Worm (Caenorhabditis elegans) whole organism, L4 larva: Measurements from ENCODE around the gene W01B6.6.

Experiments used
- D1046.2 ChIP-seq: fragments of 200-800 bp; sonication (Bioruptor generic); IDR thresholded peaks from 2 replicates; pipeline ENCODE4 v1.3.6; 2022; ENCODE audit warnings: missing genetic modification characterization, missing compliant biosample characterization
- F44E2.7 ChIP-seq: fragments of 200-800 bp; sonication (Bioruptor generic); IDR thresholded peaks from 2 replicates; pipeline ENCODE4 v2.1.2; 2022; ENCODE audit warnings: missing genetic modification characterization, missing compliant biosample characterization
- T26A8.4 ChIP-seq: fragments of 200-800 bp; sonication (Bioruptor generic); IDR thresholded peaks from 2 replicates; pipeline ENCODE4 v1.3.6; 2022; ENCODE audit warnings: missing genetic modification characterization, missing compliant biosample characterization
- Y105C5A.15 ChIP-seq: fragments of 200-800 bp; sonication (Bioruptor generic); IDR thresholded peaks from 2 replicates; pipeline ENCODE4 v1.3.6; 2022; ENCODE audit warnings: missing genetic modification characterization, missing compliant biosample characterization
- ZK546.5 ChIP-seq, 2 experiments: sonication (generic microtip); optimal IDR thresholded peaks; 2 replicates each; lab custom pipeline; 2017; ENCODE audit warnings: missing biosample characterization in 2 of 2, missing genetic modification characterization in 2 of 2
- ces-1 ChIP-seq: fragments of 150-350 bp; sonication (generic microtip); optimal IDR thresholded peaks from 4 replicates; lab custom pipeline; 2014; ENCODE audit warnings: missing biosample characterization, missing genetic modification reagents, missing genetic modification characterization
- dmd-6 ChIP-seq: fragments of 200-800 bp; sonication (Bioruptor generic); IDR thresholded peaks from 2 replicates; pipeline ENCODE4 v1.3.6; 2022; ENCODE audit warnings: missing genetic modification reagents, missing genetic modification characterization, missing compliant biosample characterization
- egl-27 ChIP-seq: sonication (generic microtip); optimal IDR thresholded peaks from 3 replicates; lab custom pipeline; 2017; ENCODE audit warnings: missing biosample characterization, missing genetic modification reagents, missing genetic modification characterization
- egl-43 ChIP-seq: fragments of 200-800 bp; sonication (Bioruptor generic); IDR thresholded peaks from 2 replicates; pipeline ENCODE4 v1.3.6; 2022; ENCODE audit warnings: missing genetic modification reagents, missing genetic modification characterization, missing compliant biosample characterization
- fkh-10 ChIP-seq: fragments of 150-350 bp; optimal IDR thresholded peaks from 2 replicates; lab custom pipeline; 2014; ENCODE audit warnings: missing biosample characterization, missing genetic modification reagents, missing genetic modification characterization
- hlh-30 ChIP-seq: sonication (generic microtip); optimal IDR thresholded peaks from 2 replicates; lab custom pipeline; 2017; ENCODE audit warnings: antibody characterized with exemption, mild to moderate bottlenecking, missing genetic modification characterization, missing compliant biosample characterization; ENCODE audit not compliant: insufficient read depth
- lin-29 ChIP-seq: fragments of 200-800 bp; sonication (Bioruptor generic); IDR thresholded peaks from 2 replicates; pipeline ENCODE4 v1.3.6; 2022; ENCODE audit warnings: missing genetic modification reagents, missing genetic modification characterization, missing compliant biosample characterization
- lir-3 ChIP-seq: sonication (generic microtip); optimal IDR thresholded peaks from 2 replicates; lab custom pipeline; 2016; ENCODE audit warnings: mild to moderate bottlenecking, missing genetic modification characterization, missing compliant biosample characterization
- mdl-1 ChIP-seq, 2 experiments: fragments of 150-350 bp in 1 of 2; sonication (generic microtip) in 1 of 2; optimal IDR thresholded peaks; 2 replicates each; lab custom pipeline; 2014 to 2017; ENCODE audit warnings: missing biosample characterization in 2 of 2, missing genetic modification characterization in 2 of 2
- nhr-237 ChIP-seq: sonication (generic microtip); optimal IDR thresholded peaks from 2 replicates; lab custom pipeline; 2017; ENCODE audit warnings: missing biosample characterization, missing genetic modification characterization
- nhr-28 ChIP-seq: fragments of 150-350 bp; optimal IDR thresholded peaks from 2 replicates; lab custom pipeline; 2014; ENCODE audit warnings: missing biosample characterization, missing genetic modification characterization
- nhr-6 ChIP-seq: fragments of 150-350 bp; optimal IDR thresholded peaks from 2 replicates; lab custom pipeline; 2014; ENCODE audit warnings: missing biosample characterization, missing genetic modification characterization
- pha-4 ChIP-seq, 2 experiments: fragments of 150-350 bp in 1 of 2; fragments of 200-800 bp in 1 of 2; sonication (Bioruptor generic) in 1 of 2; IDR thresholded peaks in 1 of 2; optimal IDR thresholded peaks in 1 of 2; 2 replicates each; pipeline versions ENCODE4 v1.3.6 to Lab custom; 2014 to 2022; ENCODE audit warnings: missing genetic modification characterization in 2 of 2, missing genetic modification reagents in 2 of 2, missing biosample characterization in 1 of 2, missing compliant biosample characterization in 1 of 2
- pqm-1 ChIP-seq: sonication (generic microtip); optimal IDR thresholded peaks from 2 replicates; lab custom pipeline; 2017; ENCODE audit warnings: missing biosample characterization, missing genetic modification characterization
- set-16 ChIP-seq: fragments of 200-800 bp; sonication (Bioruptor generic); IDR thresholded peaks from 2 replicates; pipeline ENCODE4 v1.3.6; 2022; ENCODE audit warnings: missing genetic modification reagents, missing genetic modification characterization, missing compliant biosample characterization
- snpc-1.2 ChIP-seq: fragments of 200-800 bp; sonication (Bioruptor generic); IDR thresholded peaks from 2 replicates; pipeline ENCODE4 v1.3.6; 2022; ENCODE audit warnings: missing genetic modification reagents, missing genetic modification characterization, missing compliant biosample characterization
- snpc-4 ChIP-seq: fragments of 150-350 bp; optimal IDR thresholded peaks from 2 replicates; lab custom pipeline; 2014; ENCODE audit warnings: missing biosample characterization, missing genetic modification characterization
- unc-39 ChIP-seq: sonication (generic microtip); optimal IDR thresholded peaks from 2 replicates; lab custom pipeline; 2017; ENCODE audit warnings: missing biosample characterization, missing genetic modification characterization
- unc-62 ChIP-seq, 3 experiments: fragments of 150-350 bp in 1 of 3; sonication (generic microtip); optimal IDR thresholded peaks in 2 of 3; peaks in 1 of 3; 1 replicate in 1 of 3; 2 replicates in 2 of 3; lab custom pipeline; 2014 to 2017; ENCODE audit warnings: missing biosample characterization in 3 of 3, missing genetic modification characterization in 3 of 3, missing genetic modification reagents in 3 of 3, missing genotype in 1 of 3
- zag-1 ChIP-seq: fragments of 150-350 bp; optimal IDR thresholded peaks from 2 replicates; lab custom pipeline; 2014; ENCODE audit warnings: missing biosample characterization, missing genetic modification characterization

Gene W01B6.6

ce11 chrIV:10062728-10063127 lies 18.2 kb upstream of the W01B6.6 start, which contains the start of gene ipla-7 (continued):
- no peak for TF ChIP-seq T26A8.4 (GFP tag; lab: Robert Waterston, UW)
- no peak for TF ChIP-seq snpc-4
- peak; percentile 64 for TF ChIP-seq fkh-10

- TF ChIP-seq hlh-30 (tag; lab: Kevin White, UChicago) (no peak), D1046.2 (GFP tag; lab: Robert Waterston, UW) (no peak), unc-62 (GFP tag; optimal IDR thresholded peaks at IDR 0.05 in 1 of 2; lab: Kevin White, UChicago) (peak in 1 of 2 experiments; percentile 89), unc-62 (tag; optimal IDR thresholded peaks at IDR 0.05; lab: Kevin White, UChicago) (no peak), Y105C5A.15 (GFP tag; lab: Robert Waterston, UW) (no peak)
Measured at ce11 chrIV:10063941-10064340, 17.0 kb upstream of the W01B6.6 start.

ce11 chrIV:10065159-10065558 lies 15.8 kb upstream of the W01B6.6 start:
- TF ChIP-seq pha-4 (GFP tag; IDR thresholded peaks at IDR 0.05; lab: Robert Waterston, UW) (no peak), pha-4 (tag; optimal IDR thresholded peaks at IDR 0.05; lab: Kevin White, UChicago) (no peak), unc-62 (GFP tag; optimal IDR thresholded peaks at IDR 0.05 in 1 of 2; lab: Kevin White, UChicago) (peak in 1 of 2 experiments; percentile 80), unc-62 (tag; optimal IDR thresholded peaks at IDR 0.05; lab: Kevin White, UChicago) (no peak), egl-27 (tag; lab: Kevin White, UChicago) (no peak), F44E2.7 (GFP tag; lab: Robert Waterston, UW) (no peak)

ce11 chrIV:10066456-10066855 lies 14.5 kb upstream of the W01B6.6 start:
- TF ChIP-seq mdl-1 (tag; optimal IDR thresholded peaks at IDR 0.05; lab: Kevin White, UChicago) (no peak), pqm-1 (tag; lab: Kevin White, UChicago) (peak; percentile 1), nhr-6 (tag; lab: Kevin White, UChicago) (peak; percentile 59)

ce11 chrIV:10067541-10067940 lies 13.4 kb upstream of the W01B6.6 start, which contains the start of gene cwn-2:
TSS of gene cwn-2 (plus strand) at chrIV:10067816.
- no peak for TF ChIP-seq zag-1 (tag; lab: Kevin White, UChicago)
- TF ChIP-seq snpc-4: no peak
- TF ChIP-seq ces-1: peak; percentile 3
- no peak for TF ChIP-seq egl-43 (GFP tag; lab: Robert Waterston, UW)
- no peak for TF ChIP-seq nhr-237 (tag; lab: Kevin White, UChicago)
- TF ChIP-seq fkh-10: peak; percentile 81
- no peak for TF ChIP-seq dmd-6
- peak in 1 of 2 experiments; percentile 21 for TF ChIP-seq unc-62 (GFP tag; optimal IDR thresholded peaks at IDR 0.05 in 1 of 2; lab: Kevin White, UChicago)
- TF ChIP-seq unc-62 (tag; optimal IDR thresholded peaks at IDR 0.05; lab: Kevin White, UChicago): no peak

- TF ChIP-seq unc-62 (GFP tag; optimal IDR thresholded peaks at IDR 0.05 in 1 of 2; lab: Kevin White, UChicago): peak in 1 of 2 experiments; percentile 96
- no peak for TF ChIP-seq unc-62 (tag; optimal IDR thresholded peaks at IDR 0.05; lab: Kevin White, UChicago)
- TF ChIP-seq nhr-6 (tag; lab: Kevin White, UChicago): no peak
- no peak for TF ChIP-seq nhr-28 (tag; lab: Kevin White, UChicago)
Measured at ce11 chrIV:10068266-10068665, 12.7 kb upstream of the W01B6.6 start.

- TF ChIP-seq set-16 (GFP tag; lab: Robert Waterston, UW): peak; percentile 76
Measured at ce11 chrIV:10071121-10071520, 9.8 kb upstream of the W01B6.6 start.

- TF ChIP-seq lir-3 (tag; lab: Kevin White, UChicago) (no peak), unc-62 (GFP tag; optimal IDR thresholded peaks at IDR 0.05 in 1 of 2; lab: Kevin White, UChicago) (peak in 1 of 2 experiments; percentile 50), unc-62 (tag; optimal IDR thresholded peaks at IDR 0.05; lab: Kevin White, UChicago) (no peak)
- TF ChIP-seq, all 104 proteins: peak for 1
Measured at ce11 chrIV:10072527-10072926, 8.4 kb upstream of the W01B6.6 start, which contains the start of gene W01B6.3. TSS of gene W01B6.3 (minus strand) at chrIV:10072627.

ce11 chrIV:10075034-10075510 lies 5.8 kb upstream of the W01B6.6 start, which contains the start of the genes ttbk-4 and W01B6.4:
TSS of gene ttbk-4 (minus strand) at chrIV:10075134.
TSS of gene W01B6.4 (plus strand) at chrIV:10075460.
- no peak for TF ChIP-seq snpc-1.2 (GFP tag; lab: Robert Waterston, UW)
- TF ChIP-seq unc-39 (tag; lab: Kevin White, UChicago): no peak
- TF ChIP-seq ZK546.5 (tag; optimal IDR thresholded peaks at IDR 0.05; lab: Kevin White, UChicago): no peak
- TF ChIP-seq unc-62 (GFP tag; optimal IDR thresholded peaks at IDR 0.05 in 1 of 2; lab: Kevin White, UChicago): peak in 1 of 2 experiments; percentile 2
- TF ChIP-seq unc-62 (tag; optimal IDR thresholded peaks at IDR 0.05; lab: Kevin White, UChicago): no peak
- no peak for TF ChIP-seq lin-29 (GFP tag; lab: Robert Waterston, UW)
